Worm (Caenorhabditis elegans): ENCODE data around the gene C14A11.5.

DNA sequence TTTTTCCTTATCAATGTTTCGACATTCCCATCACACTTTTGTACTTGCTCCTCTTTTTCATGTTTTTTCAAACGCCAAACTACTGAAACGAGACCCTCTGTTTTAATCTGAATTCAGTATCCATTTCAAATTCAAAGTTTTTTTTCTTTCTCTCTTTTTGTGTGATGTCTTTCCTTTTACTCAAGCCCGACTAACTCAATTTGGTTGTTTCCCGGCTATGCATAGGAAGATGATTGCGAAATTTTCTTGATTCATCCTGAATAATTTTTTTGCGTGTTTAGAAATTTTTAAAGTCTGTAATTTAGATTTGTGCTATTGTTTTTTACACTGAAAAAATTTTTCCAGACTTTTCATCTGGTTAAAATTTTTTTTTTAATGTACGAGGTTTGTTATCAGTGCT, 43.0 kb downstream of the C14A11.5 start:
- no peak for TF ChIP-seq fax-1 (tag; optimal IDR thresholded peaks at IDR 0.05)
- no peak for TF ChIP-seq nfya-1 (tag; optimal IDR thresholded peaks at IDR 0.05)

Measured in whole organism, late embryonic.